Worm (Caenorhabditis elegans) whole organism, L1 larva: ENCODE measurements around the gene str-238.

ENCODE experiments used
- ceh-82 ChIP-seq, 3 experiments: fragments of 150-350 bp in 1 of 3; sonication (generic microtip) in 2 of 3; optimal IDR thresholded peaks; 2 replicates each; lab custom pipeline; 2014 to 2017; ENCODE audit warnings: missing biosample characterization in 3 of 3, missing genetic modification characterization in 3 of 3
- elt-3 ChIP-seq, 6 experiments: fragments of 150-350 bp in 1 of 6; sonication (generic microtip); optimal IDR thresholded peaks; 2 replicates each; lab custom pipeline; 2017 to 2018; ENCODE audit warnings: missing biosample characterization in 6 of 6, missing genetic modification characterization in 6 of 6, inconsistent platforms in 1 of 6
- hpl-2 ChIP-seq: fragments of 150-350 bp; optimal IDR thresholded peaks from 2 replicates; lab custom pipeline; 2014; ENCODE audit warnings: missing biosample characterization, missing genetic modification reagents, missing genetic modification characterization
- irx-1 ChIP-seq: sonication (generic microtip); optimal IDR thresholded peaks from 2 replicates; lab custom pipeline; 2016; ENCODE audit warnings: missing genetic modification characterization, missing compliant biosample characterization
- nhr-11 ChIP-seq: fragments of 150-350 bp; optimal IDR thresholded peaks from 2 replicates; lab custom pipeline; 2014; ENCODE audit warnings: missing biosample characterization, missing genetic modification characterization
- nhr-237 ChIP-seq: fragments of 150-350 bp; optimal IDR thresholded peaks from 2 replicates; lab custom pipeline; 2014; ENCODE audit warnings: missing biosample characterization, missing genetic modification characterization
- nhr-76 ChIP-seq: sonication (generic microtip); optimal IDR thresholded peaks from 2 replicates; lab custom pipeline; 2017; ENCODE audit warnings: missing biosample characterization, missing genetic modification characterization
- nhr-90 ChIP-seq: sonication (generic microtip); optimal IDR thresholded peaks from 2 replicates; lab custom pipeline; 2016; ENCODE audit warnings: mild to moderate bottlenecking, missing genetic modification characterization, missing compliant biosample characterization; ENCODE audit not compliant: poor library complexity
- pqm-1 ChIP-seq: sonication (generic microtip); optimal IDR thresholded peaks from 3 replicates; lab custom pipeline; 2017; ENCODE audit warnings: missing biosample characterization, missing genetic modification characterization
- snpc-4 ChIP-seq: fragments of 150-350 bp; optimal IDR thresholded peaks from 2 replicates; lab custom pipeline; 2014; ENCODE audit warnings: missing biosample characterization, missing genetic modification characterization
- unc-130 ChIP-seq: fragments of 150-350 bp; optimal IDR thresholded peaks from 2 replicates; lab custom pipeline; 2017; ENCODE audit warnings: missing biosample characterization, missing genetic modification characterization, inconsistent platforms
- unc-86 ChIP-seq: sonication (generic microtip); optimal IDR thresholded peaks from 2 replicates; lab custom pipeline; 2016; ENCODE audit warnings: missing genetic modification characterization, missing compliant biosample characterization
- zag-1 ChIP-seq: fragments of 150-350 bp; optimal IDR thresholded peaks from 2 replicates; lab custom pipeline; 2014; ENCODE audit warnings: missing biosample characterization, missing genetic modification characterization

ce11 chrV:719731-720130 lies 45.1 kb upstream of the str-238 start, which contains the start of gene srbc-40:
- TF ChIP-seq hpl-2 (GFP tag; lab: Kevin White, UChicago) = no peak
- TF ChIP-seq nhr-76 (tag; lab: Kevin White, UChicago) = no peak
- TF ChIP-seq nhr-90 (tag; lab: Kevin White, UChicago) = no peak
- TF ChIP-seq snpc-4 (tag; lab: Kevin White, UChicago) = no peak
- TF ChIP-seq irx-1 = no peak
- no peak for TF ChIP-seq nhr-237 (tag; lab: Kevin White, UChicago)
- TF ChIP-seq ceh-82 (tag; optimal IDR thresholded peaks at IDR 0.05; lab: Kevin White, UChicago) = no peak
- no peak for TF ChIP-seq unc-86 (tag; lab: Kevin White, UChicago)
- TF ChIP-seq zag-1 (tag; lab: Kevin White, UChicago) = no peak
- TF ChIP-seq unc-130 (tag; lab: Kevin White, UChicago) = no peak
- no peak for TF ChIP-seq elt-3 (tag; optimal IDR thresholded peaks at IDR 0.05; lab: Kevin White, UChicago)
- TF ChIP-seq pqm-1 (tag; lab: Kevin White, UChicago) = no peak
- no peak for TF ChIP-seq nhr-11 (tag; lab: Kevin White, UChicago)
